Fruit fly (Drosophila melanogaster) whole organism, pupa: ENCODE results near the gene CG31178.

Experiments
- CG12605 ChIP-seq: fragments of 200-800 bp; sonication (Bioruptor generic); IDR thresholded peaks from 2 replicates; pipeline ENCODE4 v1.3.6; 2022; ENCODE audit warnings: missing biosample characterization, missing genetic modification characterization
- CG13204 ChIP-seq: fragments of 200-800 bp; sonication (Bioruptor generic); optimal IDR thresholded peaks from 2 replicates; lab custom pipeline; 2018; ENCODE audit warnings: missing biosample characterization, mild to moderate bottlenecking, missing genetic modification characterization, moderate library complexity
- CG17806 ChIP-seq: fragments of 200-800 bp; sonication (Bioruptor generic); optimal IDR thresholded peaks from 2 replicates; lab custom pipeline; 2018; ENCODE audit warnings: missing biosample characterization, mild to moderate bottlenecking, missing genetic modification characterization, moderate library complexity
- CG34367 ChIP-seq: fragments of 200-800 bp; sonication (Bioruptor generic); optimal IDR thresholded peaks from 2 replicates; lab custom pipeline; 2018; ENCODE audit warnings: missing biosample characterization, mild to moderate bottlenecking, missing genetic modification characterization
- CG8159 ChIP-seq: fragments of 200-800 bp; sonication (Bioruptor generic); optimal IDR thresholded peaks from 3 replicates; lab custom pipeline; 2018; ENCODE audit warnings: missing biosample characterization, mild to moderate bottlenecking, missing genetic modification characterization, moderate library complexity
- EcR ChIP-seq: fragments of 200-800 bp; sonication (Bioruptor generic); optimal IDR thresholded peaks from 3 replicates; lab custom pipeline; 2019; ENCODE audit warnings: missing biosample characterization, missing genetic modification characterization, mild to moderate bottlenecking, moderate library complexity, missing genetic modification reagents
- Ets98B ChIP-seq: fragments of 200-800 bp; sonication (Bioruptor generic); IDR thresholded peaks from 2 replicates; pipeline ENCODE4 v1.3.6; 2022; ENCODE audit warnings: missing biosample characterization, missing genetic modification characterization
- Pif1B ChIP-seq: fragments of 200-800 bp; sonication (Bioruptor generic); optimal IDR thresholded peaks from 3 replicates; lab custom pipeline; 2016; ENCODE audit warnings: missing biosample characterization, missing genetic modification characterization
- fd96Ca ChIP-seq: fragments of 200-800 bp; sonication (Bioruptor generic); IDR thresholded peaks from 3 replicates; pipeline ENCODE4 v1.3.6; 2022; ENCODE audit warnings: missing biosample characterization, missing genetic modification characterization
- gl ChIP-seq: fragments of 200-800 bp; sonication (Bioruptor generic); optimal IDR thresholded peaks from 2 replicates; lab custom pipeline; 2018; ENCODE audit warnings: missing biosample characterization, mild to moderate bottlenecking, missing genetic modification characterization

dm6 chr3R:21922244-21922643 lies 48.7 kb downstream of the CG31178 start:
- TF ChIP-seq CG17806 (tag; lab: Kevin White, UChicago) (no peak), Ets98B (GFP tag; lab: Robert Waterston, UW) (no peak), fd96Ca (no peak), CG8159 (tag; lab: Kevin White, UChicago) (no peak), Pif1B (no peak), EcR (GFP tag; lab: Kevin White, UChicago) (peak; percentile 98), gl (tag; lab: Kevin White, UChicago) (no peak), CG12605 (GFP tag; lab: Robert Waterston, UW) (no peak), CG34367 (no peak), CG13204 (peak; percentile 69)
